Worm (Caenorhabditis elegans): Measurements from ENCODE around the gene cyp-13A11.

The cyp-13A11 gene

DNA sequence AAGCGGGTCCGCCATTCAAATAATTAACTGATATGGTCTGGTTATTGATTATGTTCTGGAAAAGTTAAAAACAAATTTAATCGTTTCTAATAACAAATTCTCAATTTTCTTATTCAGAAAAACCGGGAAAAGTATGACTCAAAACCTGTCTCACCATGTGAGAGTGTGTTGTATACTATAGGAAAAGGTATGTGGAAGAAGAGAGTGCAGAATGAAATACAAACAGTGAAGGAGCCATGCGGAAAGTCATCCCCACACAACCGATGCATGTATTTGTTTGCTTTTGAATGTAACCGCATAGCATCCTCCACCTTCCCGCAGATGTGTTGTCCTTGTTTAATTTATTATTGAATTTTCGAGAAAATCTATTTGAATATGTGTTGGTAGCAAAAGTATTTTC, 20.3 kb upstream of the cyp-13A11 start, which contains the start of gene ZK1010.8:
Gene ZK1010.8 (minus strand): TSS at position 214 of the 400 bp plus-strand sequence.
- TF ChIP-seq nhr-237 (tag; optimal IDR thresholded peaks at IDR 0.05) (no peak), nhr-6 (tag; optimal IDR thresholded peaks at IDR 0.05) (peak; percentile 55), pha-4 (GFP tag; IDR thresholded peaks at IDR 0.05) (no peak), pha-4 (tag; optimal IDR thresholded peaks at IDR 0.05) (peak; percentile 83), T20F7.1 (GFP tag; optimal IDR thresholded peaks at IDR 0.05) (no peak), Y5F2A.4 (GFP tag; optimal IDR thresholded peaks at IDR 0.05) (no peak), nhr-48 (tag; optimal IDR thresholded peaks at IDR 0.05) (no peak), hlh-30 (tag; optimal IDR thresholded peaks at IDR 0.05; ENCODE audit: insufficient read depth) (peak; percentile 85), daf-16 (GFP tag; optimal IDR thresholded peaks at IDR 0.05) (no peak), daf-16 (tag; optimal IDR thresholded peaks at IDR 0.05) (peak; percentile 13), dve-1 (tag; optimal IDR thresholded peaks at IDR 0.05; ENCODE audit: insufficient read depth) (peak; percentile 6), fos-1 (tag; optimal IDR thresholded peaks at IDR 0.05) (no peak)

DNA sequence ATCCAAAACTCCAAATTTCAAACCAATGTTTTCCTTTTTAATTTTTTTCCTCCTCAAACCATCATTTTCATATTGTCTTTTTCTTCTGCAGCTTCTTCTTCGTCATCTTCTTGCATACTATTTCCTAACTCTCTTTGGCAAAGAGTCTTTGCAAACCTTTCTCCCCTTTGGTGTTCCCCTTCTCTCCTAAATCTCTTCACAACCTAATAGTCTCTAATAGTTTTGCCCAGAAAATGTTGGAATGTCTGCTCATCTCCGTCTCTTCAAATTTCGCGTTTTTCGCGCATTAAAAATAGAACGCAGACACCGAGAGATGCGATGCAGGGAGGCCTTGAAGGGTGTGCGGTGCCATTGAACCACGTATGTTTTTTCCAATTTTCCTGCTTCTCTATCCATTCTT, 18.7 kb upstream of the cyp-13A11 start, which contains the start of gene ZK1010.10:
Gene ZK1010.10 (plus strand): TSS at position 286 of the 400 bp plus-strand sequence.
- peak; percentile 34 for TF ChIP-seq rbr-2 (tag; optimal IDR thresholded peaks at IDR 0.05)
- no peak for TF ChIP-seq php-3 (GFP tag; IDR thresholded peaks at IDR 0.05)
- no peak for TF ChIP-seq mep-1 (tag; optimal IDR thresholded peaks at IDR 0.05)
- TF ChIP-seq hmg-1.1 (GFP tag; IDR thresholded peaks at IDR 0.05), result peak; percentile 58; the same call in 1 of the 2 replicates
- peak; percentile 2 for TF ChIP-seq aha-1 (tag)
- peak; percentile 43 for TF ChIP-seq nhr-6 (tag; optimal IDR thresholded peaks at IDR 0.05)
- TF ChIP-seq mdl-1 (tag; optimal IDR thresholded peaks at IDR 0.05), result peak in 1 of 2 experiments; percentile 10
- TF ChIP-seq lsy-2 (tag; optimal IDR thresholded peaks at IDR 0.05), result peak in 1 of 2 experiments; percentile 73
- peak; percentile 29; the same call in 1 of the 2 replicates for TF ChIP-seq dmd-6 (GFP tag; IDR thresholded peaks at IDR 0.05)
- peak; percentile 11 for TF ChIP-seq fkh-10 (GFP tag; optimal IDR thresholded peaks at IDR 0.05)
- TF ChIP-seq jun-1 (tag; optimal IDR thresholded peaks at IDR 0.05), result peak; percentile 6
- TF ChIP-seq mes-2 (tag; optimal IDR thresholded peaks at IDR 0.05; ENCODE audit: poor library complexity, severe bottlenecking), result peak; percentile 66
- TF ChIP-seq mxl-2 (GFP tag; conservative IDR thresholded peaks at IDR 0.05), result no peak
- TF ChIP-seq arid-1 (GFP tag; conservative IDR thresholded peaks at IDR 0.05), result no peak

DNA sequence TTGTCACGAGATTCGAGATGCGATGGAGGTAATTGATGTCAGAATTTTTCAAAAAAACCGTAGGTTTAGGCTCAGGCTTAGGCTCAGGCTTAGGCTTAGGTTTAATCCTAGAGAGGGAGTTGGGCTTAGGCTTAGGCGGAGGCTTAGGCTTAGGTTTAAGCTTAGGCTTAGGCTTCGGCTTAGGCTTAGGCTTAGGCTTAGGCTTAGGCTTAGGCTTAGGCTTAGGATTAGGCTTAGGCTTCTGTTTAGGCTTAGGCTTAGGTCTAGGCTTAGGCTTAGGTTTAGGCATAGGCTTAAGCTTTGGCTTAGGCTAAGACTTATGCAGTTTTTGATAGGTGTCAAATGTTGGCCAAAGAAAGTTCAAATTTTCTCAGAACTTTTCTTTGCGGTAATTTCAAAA, 16.5 kb upstream of the cyp-13A11 start:
- TF ChIP-seq daf-19 (GFP tag; conservative IDR thresholded peaks at IDR 0.05) (no peak), unc-62 (GFP tag; optimal IDR thresholded peaks at IDR 0.05 in 1 of 2) (peak in 1 of 2 experiments; percentile 9), unc-62 (tag; optimal IDR thresholded peaks at IDR 0.05) (no peak)

DNA sequence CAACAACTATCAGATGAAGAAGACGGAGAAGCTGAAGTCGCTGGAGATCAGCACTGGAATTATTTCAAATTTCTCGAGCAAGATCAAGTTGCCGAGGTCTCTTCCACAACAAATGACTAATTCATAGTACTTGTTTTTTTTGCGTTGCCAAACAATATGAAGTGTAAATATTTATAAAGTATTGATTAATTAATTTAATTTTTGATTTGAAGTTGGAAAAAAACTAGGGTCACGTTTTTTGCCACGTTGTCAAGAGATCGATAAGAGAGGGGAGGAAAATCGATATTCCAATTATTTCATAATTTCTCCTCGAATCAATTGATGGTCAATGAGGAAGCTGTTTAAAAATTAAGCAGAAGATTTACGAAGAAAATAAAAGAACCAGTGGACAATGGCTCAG, 15.6 kb upstream of the cyp-13A11 start, which contains the start of gene snf-7:
Gene snf-7 (plus strand): TSS at position 301 of the 400 bp plus-strand sequence.
- no peak for TF ChIP-seq lin-15B (tag; optimal IDR thresholded peaks at IDR 0.05)
- TF ChIP-seq ceh-28 (tag; optimal IDR thresholded peaks at IDR 0.05), result peak; percentile 36
- no peak for TF ChIP-seq nhr-25 (tag; optimal IDR thresholded peaks at IDR 0.05; ENCODE audit: borderline replicate concordance, insufficient read depth)
- TF ChIP-seq nhr-10 (tag; optimal IDR thresholded peaks at IDR 0.05), result no peak

DNA sequence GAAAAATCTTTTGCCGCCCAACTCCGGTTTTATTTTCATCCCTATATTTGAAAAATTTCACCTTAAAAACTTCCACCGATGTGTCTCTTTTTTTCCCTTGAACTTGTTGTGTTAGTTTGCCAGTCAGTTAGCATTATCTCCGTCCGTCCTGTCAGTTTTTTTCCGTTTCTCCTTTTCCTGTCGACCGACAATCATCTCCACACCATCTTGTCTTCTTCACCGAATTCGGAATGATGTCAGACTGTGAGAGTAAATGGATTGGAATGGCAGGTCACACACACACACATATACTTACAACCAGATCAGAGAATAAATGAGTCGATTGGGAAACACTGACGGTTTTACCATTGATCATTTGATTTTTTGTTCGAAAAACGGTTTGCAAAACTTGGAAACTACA, 8.9 kb upstream of the cyp-13A11 start:
- TF ChIP-seq Y75B8A.6 (GFP tag; IDR thresholded peaks at IDR 0.05) (no peak), zip-11 (GFP tag; IDR thresholded peaks at IDR 0.05) (no peak), unc-62 (GFP tag; optimal IDR thresholded peaks at IDR 0.05 in 1 of 2) (peak in 1 of 2 experiments; percentile 99), unc-62 (tag; optimal IDR thresholded peaks at IDR 0.05) (no peak), nhr-28 (tag; optimal IDR thresholded peaks at IDR 0.05) (peak; percentile 44), hlh-11 (tag; optimal IDR thresholded peaks at IDR 0.05) (peak; percentile 17), hlh-30 (tag; optimal IDR thresholded peaks at IDR 0.05; ENCODE audit: insufficient read depth) (no peak), Y105C5A.15 (GFP tag; IDR thresholded peaks at IDR 0.05) (no peak), skn-1 (tag; optimal IDR thresholded peaks at IDR 0.05) (no peak), F44E2.7 (GFP tag; IDR thresholded peaks at IDR 0.05) (no peak), D1046.2 (GFP tag; IDR thresholded peaks at IDR 0.05) (no peak), pha-4 (GFP tag; IDR thresholded peaks at IDR 0.05) (no peak), pha-4 (tag; optimal IDR thresholded peaks at IDR 0.05) (no peak), spr-1 (tag; optimal IDR thresholded peaks at IDR 0.05) (no peak), Y48G9A.11 (GFP tag; IDR thresholded peaks at IDR 0.05) (no peak), ceh-82 (tag; optimal IDR thresholded peaks at IDR 0.05) (no peak), dmd-6 (GFP tag; IDR thresholded peaks at IDR 0.05) (no peak), nhr-42 (GFP tag; IDR thresholded peaks at IDR 0.05) (no peak), fos-1 (tag; optimal IDR thresholded peaks at IDR 0.05) (no peak), mes-2 (tag; optimal IDR thresholded peaks at IDR 0.05; ENCODE audit: poor library complexity, severe bottlenecking) (peak; percentile 3)
